Worm (Caenorhabditis elegans): ENCODE measurements around the gene trx-3.

Gene trx-3

ce11 chrIV:4469770-4470709 is 16.8 kb upstream of the trx-3 start (continued):
- TF ChIP-seq spr-1 (tag; optimal IDR thresholded peaks at IDR 0.05), result no peak
- peak; percentile 36 for TF ChIP-seq duxl-1 (tag; optimal IDR thresholded peaks at IDR 0.05; ENCODE audit: poor library complexity)
- TF ChIP-seq set-16 (GFP tag; IDR thresholded peaks at IDR 0.05), result peak; percentile 77
- TF ChIP-seq rbr-2 (tag; optimal IDR thresholded peaks at IDR 0.05), result peak; percentile 79
- TF ChIP-seq mep-1 (tag; optimal IDR thresholded peaks at IDR 0.05), result peak; percentile 58
- TF ChIP-seq ZK546.5 (tag; optimal IDR thresholded peaks at IDR 0.05), result no peak
- peak; percentile 51 for TF ChIP-seq nhr-102 (tag; optimal IDR thresholded peaks at IDR 0.05)
- peak; percentile 56 for TF ChIP-seq pha-4 (GFP tag; IDR thresholded peaks at IDR 0.05)
- peak; percentile 12 for TF ChIP-seq pha-4 (tag; optimal IDR thresholded peaks at IDR 0.05)
- TF ChIP-seq vab-7 (GFP tag; IDR thresholded peaks at IDR 0.05), result no peak
- TF ChIP-seq dmd-6 (GFP tag; IDR thresholded peaks at IDR 0.05), result peak; percentile 82
- no peak for TF ChIP-seq nhr-10 (tag; optimal IDR thresholded peaks at IDR 0.05)
- no peak for TF ChIP-seq dmd-9 (GFP tag; IDR thresholded peaks at IDR 0.05)
- TF ChIP-seq nhr-111 (GFP tag; optimal IDR thresholded peaks at IDR 0.05), result no peak
- no peak for TF ChIP-seq zag-1 (tag; optimal IDR thresholded peaks at IDR 0.05)
- TF ChIP-seq Y5F2A.4 (GFP tag; optimal IDR thresholded peaks at IDR 0.05), result no peak
- no peak for TF ChIP-seq nhr-77 (tag; optimal IDR thresholded peaks at IDR 0.05)
- TF ChIP-seq mes-2 (tag; optimal IDR thresholded peaks at IDR 0.05; ENCODE audit: poor library complexity, severe bottlenecking), result peak; percentile 49
- TF ChIP-seq ztf-7 (tag; optimal IDR thresholded peaks at IDR 0.05), result no peak
- no peak; the same call in 1 of the 2 replicates for TF ChIP-seq daf-19 (GFP tag; conservative IDR thresholded peaks at IDR 0.05)
- TF ChIP-seq zip-11 (GFP tag; IDR thresholded peaks at IDR 0.05), result no peak
- peak; percentile 1 to 71 for TF ChIP-seq hif-1 (tag; optimal IDR thresholded peaks at IDR 0.05)

DNA sequence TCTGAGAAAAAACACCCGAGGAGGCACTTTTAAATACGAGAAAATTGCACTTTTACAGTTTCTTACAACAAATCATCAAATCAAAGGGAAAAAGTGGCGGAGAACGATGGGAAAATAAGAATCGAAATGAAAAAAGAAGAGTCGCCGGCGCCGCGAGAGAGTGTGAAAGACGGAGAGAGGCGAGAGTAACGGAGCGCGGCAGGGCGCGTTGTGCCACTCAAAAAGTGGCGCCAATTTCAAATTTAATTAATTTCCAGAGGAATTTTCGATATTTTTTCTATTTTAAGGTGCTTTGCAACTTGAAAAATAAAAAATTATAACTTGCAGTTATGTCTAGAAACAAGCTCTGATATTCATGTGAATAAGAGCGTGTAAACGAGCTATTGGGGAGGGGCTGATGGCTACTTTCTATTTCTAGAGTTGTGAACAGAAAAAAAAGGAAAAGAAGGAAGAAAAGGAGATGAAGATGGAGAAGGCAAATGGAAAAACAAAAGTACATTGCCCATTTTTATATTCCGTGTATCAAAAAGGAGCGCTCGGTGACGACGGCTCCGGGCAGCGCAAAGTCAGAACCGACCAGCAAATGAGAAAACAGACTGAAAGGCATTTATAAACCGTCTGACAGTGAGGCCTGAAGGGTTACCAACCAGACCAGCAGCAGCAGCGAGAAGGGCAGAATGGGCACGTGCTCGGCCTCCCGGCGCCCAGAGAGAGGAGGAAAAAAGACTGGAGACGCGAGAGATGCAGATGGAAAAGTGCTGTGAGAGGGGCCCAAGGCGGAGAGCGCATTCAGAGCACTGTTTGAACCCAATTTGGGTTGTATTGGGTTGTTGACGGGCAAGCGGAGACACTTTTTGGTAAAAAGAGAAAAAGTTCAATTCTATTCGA is 15.7 kb upstream of the trx-3 start:
- TF ChIP-seq Y105C5A.15 (GFP tag; IDR thresholded peaks at IDR 0.05), result peak; percentile 59; the same call in 1 of the 2 replicates
- TF ChIP-seq ama-1 (optimal IDR thresholded peaks at IDR 0.05), result peak; percentile 32
- no peak for TF ChIP-seq php-3 (GFP tag; IDR thresholded peaks at IDR 0.05)
- 0 out of 4 replicates have a peak, but pooled peaks of 1 of the 2 experiments have one; percentile 5 for TF ChIP-seq madf-5 (GFP tag; IDR thresholded peaks at IDR 0.05)
- peak; percentile 29; the same call in 1 of the 2 replicates for TF ChIP-seq nhr-42 (GFP tag; IDR thresholded peaks at IDR 0.05)
- TF ChIP-seq rbr-2 (tag; optimal IDR thresholded peaks at IDR 0.05), result peak; percentile 18
- TF ChIP-seq unc-130 (GFP tag; optimal IDR thresholded peaks at IDR 0.05), result peak; percentile 15
- TF ChIP-seq hmg-1.1 (GFP tag; IDR thresholded peaks at IDR 0.05), result peak; percentile 66
- TF ChIP-seq hlh-11 (tag; optimal IDR thresholded peaks at IDR 0.05), result peak; percentile 68
- TF ChIP-seq lin-29 (GFP tag; IDR thresholded peaks at IDR 0.05), result 0 out of 2 replicates have a peak, but pooled peaks have one; percentile 9
- TF ChIP-seq dpl-1 (GFP tag; optimal IDR thresholded peaks at IDR 0.05), result peak; percentile 56
- TF ChIP-seq aha-1 (tag), result peak; percentile 99
- TF ChIP-seq nhr-77 (tag; optimal IDR thresholded peaks at IDR 0.05), result peak; percentile 51
- TF ChIP-seq pqm-1 (tag; optimal IDR thresholded peaks at IDR 0.05), result no peak
- TF ChIP-seq T20F7.1 (GFP tag; optimal IDR thresholded peaks at IDR 0.05), result peak; percentile 7
- TF ChIP-seq hlh-30 (tag; optimal IDR thresholded peaks at IDR 0.05; ENCODE audit: insufficient read depth), result peak; percentile 89
- no peak for TF ChIP-seq ces-1 (GFP tag; optimal IDR thresholded peaks at IDR 0.05)
- peak in 1 of 2 experiments; percentile 97 for TF ChIP-seq unc-62 (GFP tag; optimal IDR thresholded peaks at IDR 0.05 in 1 of 2)
- TF ChIP-seq unc-62 (tag; optimal IDR thresholded peaks at IDR 0.05), result no peak
- TF ChIP-seq fos-1 (tag; optimal IDR thresholded peaks at IDR 0.05), result no peak
- TF ChIP-seq zfp-3 (GFP tag; conservative IDR thresholded peaks at IDR 0.05), result no peak
- TF ChIP-seq arid-1 (GFP tag; conservative IDR thresholded peaks at IDR 0.05), result peak; percentile 74
- TF ChIP-seq dmd-9 (GFP tag; IDR thresholded peaks at IDR 0.05), result no peak
- TF ChIP-seq dmd-8 (GFP tag; IDR thresholded peaks at IDR 0.05), result peak; percentile 40; the same call in 1 of the 2 replicates
- no peak for TF ChIP-seq daf-8 (GFP tag; IDR thresholded peaks at IDR 0.05)
- 0 out of 2 replicates have a peak, but pooled peaks have one; percentile 17 for TF ChIP-seq Y48G9A.11 (GFP tag; IDR thresholded peaks at IDR 0.05)
- 0 out of 2 replicates have a peak, but pooled peaks have one; percentile 49 for TF ChIP-seq lin-1 (GFP tag; IDR thresholded peaks at IDR 0.05)
